Worm (Caenorhabditis elegans) whole organism, L3 larva: ENCODE measurements around the gene sru-45.

ENCODE experiments used
- R02D3.7 ChIP-seq: fragments of 150-350 bp; optimal IDR thresholded peaks from 2 replicates; lab custom pipeline; 2014; ENCODE audit warnings: missing biosample characterization, missing genetic modification characterization
- ZK546.5 ChIP-seq: sonication (generic microtip); optimal IDR thresholded peaks from 2 replicates; lab custom pipeline; 2017; ENCODE audit warnings: missing biosample characterization, missing genetic modification characterization
- aly-2 ChIP-seq: fragments of 150-350 bp; optimal IDR thresholded peaks from 2 replicates; lab custom pipeline; 2014; ENCODE audit warnings: missing biosample characterization, missing genetic modification characterization
- ama-1 ChIP-seq: fragments of 150-350 bp; optimal IDR thresholded peaks from 2 replicates; lab custom pipeline; 2018
- ceh-16 ChIP-seq: sonication (generic microtip); optimal IDR thresholded peaks from 2 replicates; lab custom pipeline; 2017; ENCODE audit warnings: missing biosample characterization, missing genetic modification characterization
- ceh-28 ChIP-seq: fragments of 150-350 bp; optimal IDR thresholded peaks from 2 replicates; lab custom pipeline; 2014; ENCODE audit warnings: missing biosample characterization, missing genetic modification reagents, missing genetic modification characterization
- ceh-82 ChIP-seq: fragments of 150-350 bp; optimal IDR thresholded peaks from 2 replicates; lab custom pipeline; 2014; ENCODE audit warnings: missing biosample characterization, missing genetic modification characterization
- ceh-9 ChIP-seq: sonication (generic microtip); optimal IDR thresholded peaks from 2 replicates; lab custom pipeline; 2018; ENCODE audit warnings: missing biosample characterization, missing genetic modification characterization
- daf-12 ChIP-seq: fragments of 150-350 bp; optimal IDR thresholded peaks from 2 replicates; lab custom pipeline; 2014; ENCODE audit warnings: missing biosample characterization, missing genetic modification reagents, missing genetic modification characterization
- egl-27 ChIP-seq: sonication (generic microtip); optimal IDR thresholded peaks from 4 replicates; lab custom pipeline; 2017; ENCODE audit warnings: missing biosample characterization, missing genetic modification reagents, missing genetic modification characterization
- egl-5 ChIP-seq: fragments of 150-350 bp; optimal IDR thresholded peaks from 2 replicates; lab custom pipeline; 2017; ENCODE audit warnings: missing biosample characterization, missing genetic modification reagents, missing genetic modification characterization, inconsistent platforms
- elt-1 ChIP-seq: fragments of 150-350 bp; optimal IDR thresholded peaks from 2 replicates; lab custom pipeline; 2014; ENCODE audit warnings: missing biosample characterization, missing genetic modification characterization
- elt-2 ChIP-seq: sonication (generic microtip); optimal IDR thresholded peaks from 2 replicates; lab custom pipeline; 2016; ENCODE audit warnings: missing genetic modification reagents, mild to moderate bottlenecking, missing genetic modification characterization, missing compliant biosample characterization
- elt-3 ChIP-seq, 3 experiments: fragments of 150-350 bp in 1 of 3; sonication (generic microtip) in 2 of 3; optimal IDR thresholded peaks; 2 replicates in 2 of 3; 4 replicates in 1 of 3; lab custom pipeline; 2014 to 2017; ENCODE audit warnings: missing biosample characterization in 3 of 3, missing genetic modification characterization in 3 of 3
- eor-1 ChIP-seq, 2 experiments: fragments of 150-350 bp; optimal IDR thresholded peaks; 2 replicates each; lab custom pipeline; 2014 to 2018; ENCODE audit warnings: missing biosample characterization in 2 of 2, missing genetic modification characterization in 2 of 2
- fkh-2 ChIP-seq: fragments of 150-350 bp; optimal IDR thresholded peaks from 2 replicates; lab custom pipeline; 2014; ENCODE audit warnings: missing biosample characterization, missing genetic modification reagents, missing genetic modification characterization
- fos-1 ChIP-seq: fragments of 150-350 bp; optimal IDR thresholded peaks from 2 replicates; lab custom pipeline; 2014; ENCODE audit warnings: missing biosample characterization, missing genetic modification characterization
- hmg-11 ChIP-seq: sonication (generic microtip); optimal IDR thresholded peaks from 2 replicates; lab custom pipeline; 2016; ENCODE audit warnings: missing genetic modification characterization, missing compliant biosample characterization
- jun-1 ChIP-seq: fragments of 150-350 bp; optimal IDR thresholded peaks from 2 replicates; lab custom pipeline; 2014; ENCODE audit warnings: missing biosample characterization, missing genetic modification reagents, missing genetic modification characterization
- lin-15B ChIP-seq: fragments of 150-350 bp; optimal IDR thresholded peaks from 2 replicates; lab custom pipeline; 2014; ENCODE audit warnings: missing biosample characterization, missing genetic modification characterization
- lin-39 ChIP-seq: fragments of 150-350 bp; optimal IDR thresholded peaks from 2 replicates; lab custom pipeline; 2018; ENCODE audit warnings: missing biosample characterization, missing genetic modification reagents, missing genetic modification characterization
- lsy-12 ChIP-seq: sonication (generic microtip); optimal IDR thresholded peaks from 2 replicates; lab custom pipeline; 2016; ENCODE audit warnings: mild to moderate bottlenecking, missing genetic modification characterization, missing compliant biosample characterization
- mdl-1 ChIP-seq: fragments of 150-350 bp; optimal IDR thresholded peaks from 2 replicates; lab custom pipeline; 2014; ENCODE audit warnings: missing biosample characterization, missing genetic modification characterization
- nfya-1 ChIP-seq: sonication (generic microtip); optimal IDR thresholded peaks from 2 replicates; lab custom pipeline; 2017; ENCODE audit warnings: missing genetic modification characterization, mild to moderate bottlenecking, missing compliant biosample characterization, antibody characterized with exemption, moderate library complexity; ENCODE audit not compliant: insufficient read depth
- nhr-11 ChIP-seq: fragments of 150-350 bp; optimal IDR thresholded peaks from 2 replicates; lab custom pipeline; 2014; ENCODE audit warnings: missing biosample characterization, missing genetic modification characterization
- nhr-12 ChIP-seq: fragments of 150-350 bp; optimal IDR thresholded peaks from 2 replicates; lab custom pipeline; 2014; ENCODE audit warnings: missing biosample characterization, missing genetic modification characterization
- nhr-23 ChIP-seq: fragments of 150-350 bp; optimal IDR thresholded peaks from 2 replicates; lab custom pipeline; 2014; ENCODE audit warnings: missing biosample characterization, missing genetic modification reagents, missing genetic modification characterization
- nhr-237 ChIP-seq: fragments of 150-350 bp; optimal IDR thresholded peaks from 2 replicates; lab custom pipeline; 2014; ENCODE audit warnings: missing biosample characterization, missing genetic modification characterization
- nhr-25 ChIP-seq: sonication (generic microtip); optimal IDR thresholded peaks from 2 replicates; lab custom pipeline; 2017; ENCODE audit warnings: missing biosample characterization, missing genetic modification characterization
- nhr-28 ChIP-seq: fragments of 150-350 bp; optimal IDR thresholded peaks from 2 replicates; lab custom pipeline; 2014; ENCODE audit warnings: missing biosample characterization, missing genetic modification characterization
- nhr-43 ChIP-seq: sonication (generic microtip); optimal IDR thresholded peaks from 2 replicates; lab custom pipeline; 2016; ENCODE audit warnings: mild to moderate bottlenecking, missing genetic modification characterization, missing compliant biosample characterization; ENCODE audit not compliant: poor library complexity, severe bottlenecking
- nhr-76 ChIP-seq: fragments of 150-350 bp; sonication (generic microtip); optimal IDR thresholded peaks from 5 replicates; lab custom pipeline; 2014; ENCODE audit warnings: missing biosample characterization, missing genetic modification characterization
- pha-4 ChIP-seq: fragments of 150-350 bp; optimal IDR thresholded peaks from 2 replicates; lab custom pipeline; 2014; ENCODE audit warnings: missing biosample characterization, missing genetic modification reagents, missing genetic modification characterization
- pqm-1 ChIP-seq: fragments of 150-350 bp; optimal IDR thresholded peaks from 2 replicates; lab custom pipeline; 2017; ENCODE audit warnings: missing biosample characterization, missing genetic modification characterization, inconsistent platforms
- sea-2 ChIP-seq: fragments of 150-350 bp; sonication (generic microtip); optimal IDR thresholded peaks from 4 replicates; lab custom pipeline; 2014; ENCODE audit warnings: missing biosample characterization, missing genetic modification reagents, missing genetic modification characterization
- skn-1 ChIP-seq: fragments of 150-350 bp; optimal IDR thresholded peaks from 2 replicates; lab custom pipeline; 2014; ENCODE audit warnings: missing biosample characterization, missing genetic modification characterization
- snpc-4 ChIP-seq: fragments of 150-350 bp; optimal IDR thresholded peaks from 2 replicates; lab custom pipeline; 2014; ENCODE audit warnings: missing biosample characterization, missing genetic modification characterization
- tbx-2 ChIP-seq: sonication (generic microtip); optimal IDR thresholded peaks from 2 replicates; lab custom pipeline; 2016; ENCODE audit warnings: mild to moderate bottlenecking, missing genetic modification characterization, missing compliant biosample characterization
- unc-39 ChIP-seq: sonication (generic microtip); optimal IDR thresholded peaks from 4 replicates; lab custom pipeline; 2017; ENCODE audit warnings: missing biosample characterization, missing genetic modification characterization
- unc-62 ChIP-seq: fragments of 150-350 bp; sonication (generic microtip); optimal IDR thresholded peaks from 4 replicates; lab custom pipeline; 2014; ENCODE audit warnings: missing biosample characterization, missing genetic modification reagents, missing genetic modification characterization
- ztf-11 ChIP-seq: fragments of 150-350 bp; optimal IDR thresholded peaks from 2 replicates; lab custom pipeline; 2014; ENCODE audit warnings: missing biosample characterization, missing genetic modification characterization
- ztf-4 ChIP-seq: fragments of 150-350 bp; optimal IDR thresholded peaks from 2 replicates; lab custom pipeline; 2014; ENCODE audit warnings: missing biosample characterization, missing genetic modification characterization

sru-45 gene

ce11 chrV:16589488-16589887, 23.7 kb downstream of the sru-45 start:
- TF ChIP-seq egl-5: no peak
- no peak for TF ChIP-seq elt-1 (tag; lab: Kevin White, UChicago)
- TF ChIP-seq egl-27 (tag; lab: Kevin White, UChicago): no peak
- TF ChIP-seq nhr-12 (tag; lab: Kevin White, UChicago): no peak
- no peak for TF ChIP-seq snpc-4 (tag; lab: Kevin White, UChicago)
- no peak for TF ChIP-seq jun-1 (tag; lab: Kevin White, UChicago)
- no peak for TF ChIP-seq skn-1 (tag; lab: Kevin White, UChicago)
- no peak for TF ChIP-seq ceh-82
- no peak for TF ChIP-seq ZK546.5 (tag; lab: Kevin White, UChicago)
- TF ChIP-seq nhr-237 (tag; lab: Kevin White, UChicago): no peak
- no peak for TF ChIP-seq aly-2 (tag; lab: Kevin White, UChicago)
- no peak for TF ChIP-seq ama-1 (lab: Kevin White, UChicago)
- no peak for TF ChIP-seq ceh-16 (tag; lab: Kevin White, UChicago)
- TF ChIP-seq nhr-23: no peak
- TF ChIP-seq tbx-2 (tag; lab: Kevin White, UChicago): no peak
- no peak for TF ChIP-seq unc-39
- TF ChIP-seq ztf-4 (tag; lab: Kevin White, UChicago): no peak
- no peak for TF ChIP-seq ceh-9
- no peak for TF ChIP-seq fos-1 (tag; lab: Kevin White, UChicago)
- TF ChIP-seq nhr-76 (tag; lab: Kevin White, UChicago): no peak
- TF ChIP-seq, all 47 proteins: peak for 0

ce11 chrV:16591992-16592798, 26.5 kb downstream of the sru-45 start, which contains the start of gene srh-269:
srh-269 (minus strand) TSS chrV:16592042.
- TF ChIP-seq snpc-4 (tag; lab: Kevin White, UChicago) (peak; percentile 47), jun-1 (tag; lab: Kevin White, UChicago) (peak; percentile 18), lin-39 (tag; lab: Kevin White, UChicago) (peak; percentile 41), nhr-28 (no peak), elt-3 (tag; optimal IDR thresholded peaks at IDR 0.05; lab: Kevin White, UChicago) (no peak), pha-4 (tag; lab: Kevin White, UChicago) (no peak), egl-27 (tag; lab: Kevin White, UChicago) (peak; percentile 33), elt-2 (peak; percentile 61), hmg-11 (tag; lab: Kevin White, UChicago) (peak; percentile 85), ama-1 (lab: Kevin White, UChicago) (peak; percentile 95), lsy-12 (tag; lab: Kevin White, UChicago) (peak; percentile 67), nhr-43 (peak; percentile 71), nfya-1 (tag; lab: Kevin White, UChicago) (peak; percentile 46), nhr-23 (no peak), unc-62 (GFP tag; lab: Kevin White, UChicago) (no peak), pqm-1 (peak; percentile 32), fos-1 (tag; lab: Kevin White, UChicago) (peak; percentile 68), ztf-4 (tag; lab: Kevin White, UChicago) (peak; percentile 56)

ce11 chrV:16592947-16593791, 27.4 kb downstream of the sru-45 start:
- TF ChIP-seq hmg-11 (tag; lab: Kevin White, UChicago): no peak
- peak; percentile 30 for TF ChIP-seq pha-4 (tag; lab: Kevin White, UChicago)
- peak; percentile 56 for TF ChIP-seq nhr-43
- peak; percentile 44 for TF ChIP-seq pqm-1
- peak; percentile 55 for TF ChIP-seq ama-1 (lab: Kevin White, UChicago)
- peak; percentile 82 for TF ChIP-seq elt-2

ce11 chrV:16593792-16594059, 28.0 kb downstream of the sru-45 start:
- no peak for TF ChIP-seq pqm-1
- TF ChIP-seq R02D3.7: no peak
- no peak for TF ChIP-seq unc-39
- no peak for TF ChIP-seq lin-15B
- no peak for TF ChIP-seq nhr-25
- no peak for TF ChIP-seq fos-1 (tag; lab: Kevin White, UChicago)
- TF ChIP-seq eor-1 (tag; optimal IDR thresholded peaks at IDR 0.05; lab: Kevin White, UChicago): no peak
- no peak for TF ChIP-seq nhr-76 (tag; lab: Kevin White, UChicago)
- no peak for TF ChIP-seq ceh-28
- no peak for TF ChIP-seq ztf-11
- no peak for TF ChIP-seq mdl-1 (tag; lab: Kevin White, UChicago)
- no peak for TF ChIP-seq egl-5
- TF ChIP-seq daf-12: no peak
- TF ChIP-seq tbx-2 (tag; lab: Kevin White, UChicago): no peak
- TF ChIP-seq ceh-9: no peak
- no peak for TF ChIP-seq fkh-2
- no peak for TF ChIP-seq nhr-11 (tag; lab: Kevin White, UChicago)
- no peak for TF ChIP-seq sea-2 (GFP tag; lab: Kevin White, UChicago)
- TF ChIP-seq ceh-16 (tag; lab: Kevin White, UChicago): no peak
